Worm (Caenorhabditis elegans) whole organism, young adult: Measurements from ENCODE around the gene syx-4.

Experiments used
- B0035.1 ChIP-seq: sonication (generic microtip); optimal IDR thresholded peaks from 2 replicates; lab custom pipeline; 2016; ENCODE audit warnings: missing genetic modification characterization, mild to moderate bottlenecking, missing compliant biosample characterization, missing genotype, missing genetic modification reagents
- C17E4.6 ChIP-seq: fragments of 200-800 bp; sonication (Bioruptor generic); IDR thresholded peaks from 2 replicates; pipeline ENCODE4 v1.3.6; 2022; ENCODE audit warnings: missing genetic modification reagents, missing genetic modification characterization, missing compliant biosample characterization
- F22D6.2 ChIP-seq: sonication (generic microtip); optimal IDR thresholded peaks from 2 replicates; lab custom pipeline; 2016; ENCODE audit warnings: mild to moderate bottlenecking, missing genetic modification characterization, missing compliant biosample characterization
- F49E8.2 ChIP-seq: sonication (generic microtip); optimal IDR thresholded peaks from 3 replicates; lab custom pipeline; 2017; ENCODE audit warnings: missing genetic modification characterization, mild to moderate bottlenecking, missing compliant biosample characterization, antibody characterized with exemption, moderate library complexity; ENCODE audit not compliant: insufficient read depth
- F55B11.4 ChIP-seq: sonication (generic microtip); optimal IDR thresholded peaks from 2 replicates; lab custom pipeline; 2016; ENCODE audit warnings: missing compliant biosample characterization, missing genetic modification characterization, borderline replicate concordance; ENCODE audit not compliant: insufficient read depth
- F57C9.4 ChIP-seq: sonication (generic microtip); optimal IDR thresholded peaks from 2 replicates; lab custom pipeline; 2017; ENCODE audit warnings: mild to moderate bottlenecking, missing genetic modification characterization, missing compliant biosample characterization
- K11D2.4 ChIP-seq: fragments of 200-800 bp; sonication (Bioruptor generic); IDR thresholded peaks from 2 replicates; pipeline ENCODE4 v1.3.6; 2022; ENCODE audit warnings: missing genetic modification reagents, missing genetic modification characterization, missing compliant biosample characterization
- Y53F4B.3 ChIP-seq: fragments of 200-800 bp; sonication (Bioruptor generic); IDR thresholded peaks from 2 replicates; pipeline ENCODE4 v1.3.6; 2022; ENCODE audit warnings: missing genetic modification reagents, missing genetic modification characterization, missing compliant biosample characterization
- Y67H2A.10 ChIP-seq: fragments of 200-800 bp; sonication (Bioruptor generic); conservative IDR thresholded peaks from 2 replicates; pipeline ENCODE4 v1.3.6; 2022; ENCODE audit warnings: missing genetic modification reagents, missing genetic modification characterization, missing compliant biosample characterization
- ZK185.1 ChIP-seq: sonication (generic microtip); optimal IDR thresholded peaks from 2 replicates; lab custom pipeline; 2016; ENCODE audit warnings: mild to moderate bottlenecking, missing genetic modification characterization, missing compliant biosample characterization; ENCODE audit not compliant: poor library complexity, severe bottlenecking
- attf-6 ChIP-seq: fragments of 200-800 bp; sonication (Bioruptor generic); IDR thresholded peaks from 2 replicates; pipeline ENCODE4 v1.3.6; 2022; ENCODE audit warnings: missing genetic modification reagents, missing genetic modification characterization, missing compliant biosample characterization
- bed-2 ChIP-seq: fragments of 200-800 bp; sonication (Bioruptor generic); IDR thresholded peaks from 2 replicates; pipeline ENCODE4 v1.3.6; 2022; ENCODE audit warnings: missing genetic modification reagents, missing genetic modification characterization, missing compliant biosample characterization
- ceh-27 ChIP-seq: fragments of 200-800 bp; sonication (Bioruptor generic); optimal IDR thresholded peaks from 2 replicates; lab custom pipeline; 2018; ENCODE audit warnings: mild to moderate bottlenecking, missing genetic modification characterization, moderate library complexity, missing compliant biosample characterization
- dpl-1 ChIP-seq: fragments of 150-350 bp; optimal IDR thresholded peaks from 2 replicates; lab custom pipeline; 2014; ENCODE audit warnings: missing biosample characterization, missing genetic modification reagents, missing genetic modification characterization
- efl-1 ChIP-seq: fragments of 150-350 bp; optimal IDR thresholded peaks from 2 replicates; lab custom pipeline; 2014; ENCODE audit warnings: missing biosample characterization, missing genetic modification reagents, missing genetic modification characterization
- egl-44 ChIP-seq: fragments of 200-800 bp; sonication (Bioruptor generic); IDR thresholded peaks from 2 replicates; pipeline ENCODE4 v1.3.6; 2022; ENCODE audit warnings: missing genetic modification reagents, missing genetic modification characterization, missing compliant biosample characterization
- gei-17 ChIP-seq: fragments of 200-800 bp; sonication (Bioruptor generic); optimal IDR thresholded peaks from 2 replicates; lab custom pipeline; 2018; ENCODE audit warnings: mild to moderate bottlenecking, missing genetic modification characterization, missing compliant biosample characterization
- hlh-26 ChIP-seq: fragments of 200-800 bp; sonication (Bioruptor generic); conservative IDR thresholded peaks from 2 replicates; pipeline ENCODE4 v1.3.6; 2022; ENCODE audit warnings: missing genetic modification reagents, missing genetic modification characterization, missing compliant biosample characterization
- hmg-20 ChIP-seq: fragments of 200-800 bp; sonication (Bioruptor generic); IDR thresholded peaks from 2 replicates; pipeline ENCODE4 v1.3.6; 2022; ENCODE audit warnings: missing genetic modification reagents, missing genetic modification characterization, missing compliant biosample characterization
- hsf-1 ChIP-seq: fragments of 200-800 bp; sonication (Bioruptor generic); IDR thresholded peaks from 2 replicates; pipeline ENCODE4 v1.3.6; 2022; ENCODE audit warnings: missing genetic modification reagents, missing genetic modification characterization, missing compliant biosample characterization
- let-526 ChIP-seq: fragments of 200-800 bp; sonication (Bioruptor generic); IDR thresholded peaks from 2 replicates; pipeline ENCODE4 v1.3.6; 2022; ENCODE audit warnings: missing genetic modification reagents, missing genetic modification characterization, missing compliant biosample characterization
- let-607 ChIP-seq, 2 experiments: fragments of 200-800 bp in 1 of 2; sonication (Bioruptor generic) in 1 of 2; sonication (generic microtip) in 1 of 2; optimal IDR thresholded peaks; 2 replicates each; lab custom pipeline; 2016 to 2018; ENCODE audit warnings: mild to moderate bottlenecking in 2 of 2, missing compliant biosample characterization in 2 of 2, missing genetic modification characterization in 2 of 2, moderate library complexity in 2 of 2, missing genotype in 1 of 2
- lin-54 ChIP-seq: fragments of 200-800 bp; sonication (Bioruptor generic); optimal IDR thresholded peaks from 2 replicates; lab custom pipeline; 2018; ENCODE audit warnings: mild to moderate bottlenecking, missing genetic modification characterization, missing compliant biosample characterization
- lsy-27 ChIP-seq: sonication (generic microtip); optimal IDR thresholded peaks from 2 replicates; lab custom pipeline; 2017; ENCODE audit warnings: missing genetic modification characterization, mild to moderate bottlenecking, missing compliant biosample characterization, antibody characterized with exemption, missing genotype, borderline replicate concordance; ENCODE audit not compliant: insufficient read depth
- madf-10 ChIP-seq: sonication (generic microtip); optimal IDR thresholded peaks from 2 replicates; lab custom pipeline; 2016; ENCODE audit warnings: mild to moderate bottlenecking, missing genetic modification characterization, missing compliant biosample characterization
- madf-6 ChIP-seq: fragments of 200-800 bp; sonication (Bioruptor generic); IDR thresholded peaks from 2 replicates; pipeline ENCODE4 v1.3.6; 2022; ENCODE audit warnings: missing genetic modification reagents, missing genetic modification characterization, missing compliant biosample characterization
- mel-28 ChIP-seq: sonication (generic microtip); optimal IDR thresholded peaks from 2 replicates; lab custom pipeline; 2016; ENCODE audit warnings: borderline replicate concordance, mild to moderate bottlenecking, missing genetic modification characterization, missing compliant biosample characterization
- nhr-80 ChIP-seq: sonication (generic microtip); optimal IDR thresholded peaks from 2 replicates; lab custom pipeline; 2016; ENCODE audit warnings: missing genetic modification characterization, missing compliant biosample characterization
- pha-4 ChIP-seq: fragments of 150-350 bp; sonication (generic microtip); optimal IDR thresholded peaks from 2 replicates; lab custom pipeline; 2014; ENCODE audit warnings: missing biosample characterization, missing genetic modification reagents, missing genetic modification characterization
- snpc-4 ChIP-seq, 5 experiments: fragments of 150-350 bp in 1 of 5; sonication (generic microtip) in 4 of 5; optimal IDR thresholded peaks; 2 replicates each; lab custom pipeline; 2014 to 2018; ENCODE audit warnings: missing genetic modification characterization in 5 of 5, missing biosample characterization in 3 of 5, antibody characterized with exemption in 2 of 5, mild to moderate bottlenecking in 2 of 5, missing compliant biosample characterization in 2 of 5, missing genotype in 2 of 5, moderate library complexity in 2 of 5, missing genetic modification reagents in 1 of 5
- zfh-2 ChIP-seq: fragments of 200-800 bp; sonication (Bioruptor generic); conservative IDR thresholded peaks from 2 replicates; pipeline ENCODE4 v1.3.6; 2022; ENCODE audit warnings: missing genetic modification reagents, missing genetic modification characterization, missing compliant biosample characterization

Gene syx-4

DNA sequence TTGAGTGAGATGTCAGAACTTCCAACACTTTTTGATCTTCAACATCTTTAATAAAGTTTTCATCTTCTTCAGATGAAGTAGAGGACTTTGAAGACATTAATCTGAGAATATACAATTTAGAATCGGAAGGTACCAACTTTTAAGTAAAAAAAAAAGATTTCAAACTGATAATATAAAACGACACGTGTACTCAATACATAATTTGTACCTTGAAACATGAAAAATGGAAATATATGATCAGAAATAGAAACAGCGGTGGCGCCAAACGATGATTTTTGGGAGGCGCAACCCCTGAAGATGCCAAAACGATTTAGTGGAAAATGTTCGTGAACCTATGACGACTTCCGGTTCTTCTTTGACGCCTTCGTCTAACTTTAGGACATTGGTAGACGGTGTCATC is 15.4 kb downstream of the syx-4 start, which contains the start of gene oat-1:
TSS of gene oat-1 (minus strand) at position 101 of the 400 bp plus-strand sequence.
- no peak for TF ChIP-seq madf-10 (tag; lab: Kevin White, UChicago)
- TF ChIP-seq C17E4.6 (GFP tag; lab: Robert Waterston, UW): no peak
- TF ChIP-seq mel-28: no peak
- TF ChIP-seq zfh-2 (GFP tag; lab: Robert Waterston, UW): no peak
- TF ChIP-seq hsf-1 (GFP tag; lab: Robert Waterston, UW): no peak
- no peak for TF ChIP-seq Y67H2A.10 (GFP tag; lab: Robert Waterston, UW)
- no peak for TF ChIP-seq lsy-27 (tag; lab: Kevin White, UChicago)
- no peak for TF ChIP-seq dpl-1 (GFP tag; lab: Kevin White, UChicago)
- TF ChIP-seq ceh-27 (GFP tag; lab: Kevin White, UChicago): no peak
- no peak for TF ChIP-seq madf-6 (GFP tag; lab: Robert Waterston, UW)
- no peak for TF ChIP-seq bed-2 (GFP tag; lab: Robert Waterston, UW)
- no peak for TF ChIP-seq B0035.1 (tag; lab: Kevin White, UChicago)
- TF ChIP-seq egl-44 (GFP tag; lab: Robert Waterston, UW): no peak
- no peak for TF ChIP-seq hlh-26

DNA sequence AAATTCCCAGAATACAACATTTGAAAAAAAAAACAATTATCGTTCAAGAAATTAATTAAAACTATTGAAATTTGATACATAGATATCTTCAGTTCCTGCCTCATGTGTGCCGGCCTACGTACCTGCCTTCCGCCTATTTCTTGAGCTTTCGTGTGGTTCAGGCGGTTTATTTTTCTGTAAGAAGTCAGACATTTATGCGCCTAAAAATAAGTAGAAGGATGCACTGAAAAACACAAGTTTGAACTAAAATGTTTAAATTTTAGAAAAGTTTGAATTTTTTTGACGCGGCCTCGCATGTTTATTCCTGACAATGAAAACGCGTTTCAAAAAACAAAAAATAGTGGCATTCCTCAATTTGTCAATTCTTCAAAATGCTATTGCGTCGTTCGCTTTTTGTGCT is 16.7 kb downstream of the syx-4 start, which contains the start of gene C28C12.11:
TSS of gene C28C12.11 (plus strand) at position 301 of the 400 bp plus-strand sequence.
- TF ChIP-seq let-607 (tag; optimal IDR thresholded peaks at IDR 0.05; lab: Kevin White, UChicago) (no peak), F22D6.2 (tag; lab: Kevin White, UChicago) (no peak), ZK185.1 (tag; lab: Kevin White, UChicago) (no peak), F57C9.4 (tag; lab: Kevin White, UChicago) (no peak), gei-17 (no peak), egl-44 (GFP tag; lab: Robert Waterston, UW) (no peak), nhr-80 (tag; lab: Kevin White, UChicago) (no peak), F55B11.4 (no peak), K11D2.4 (GFP tag; lab: Robert Waterston, UW) (no peak)
- TF ChIP-seq, all 124 proteins: peak for 0

- no peak for TF ChIP-seq pha-4
- peak; percentile 86 for TF ChIP-seq nhr-80 (tag; lab: Kevin White, UChicago)
These were observed 18.1 kb downstream of the syx-4 start for ce11 chrIV:8475030-8475679.

ce11 chrIV:8476166-8476565 is 19.1 kb downstream of the syx-4 start:
- no peak for TF ChIP-seq ceh-27 (GFP tag; lab: Kevin White, UChicago)
- no peak for TF ChIP-seq Y53F4B.3 (GFP tag; lab: Robert Waterston, UW)
- no peak for TF ChIP-seq attf-6 (GFP tag; lab: Robert Waterston, UW)
- no peak for TF ChIP-seq lin-54 (GFP tag; lab: Kevin White, UChicago)
- no peak for TF ChIP-seq efl-1 (GFP tag; lab: Kevin White, UChicago)
- no peak for TF ChIP-seq snpc-4 (GFP tag; optimal IDR thresholded peaks at IDR 0.05; lab: Kevin White, UChicago)
- TF ChIP-seq snpc-4 (tag; optimal IDR thresholded peaks at IDR 0.05; lab: Kevin White, UChicago): no peak
- TF ChIP-seq F49E8.2: no peak
- no peak for TF ChIP-seq F57C9.4 (tag; lab: Kevin White, UChicago)
- TF ChIP-seq hmg-20 (GFP tag; lab: Robert Waterston, UW): no peak
- no peak for TF ChIP-seq let-526
